Fruit fly (Drosophila melanogaster): ENCODE measurements around the gene CG14151.

The CG14151 gene

DNA sequence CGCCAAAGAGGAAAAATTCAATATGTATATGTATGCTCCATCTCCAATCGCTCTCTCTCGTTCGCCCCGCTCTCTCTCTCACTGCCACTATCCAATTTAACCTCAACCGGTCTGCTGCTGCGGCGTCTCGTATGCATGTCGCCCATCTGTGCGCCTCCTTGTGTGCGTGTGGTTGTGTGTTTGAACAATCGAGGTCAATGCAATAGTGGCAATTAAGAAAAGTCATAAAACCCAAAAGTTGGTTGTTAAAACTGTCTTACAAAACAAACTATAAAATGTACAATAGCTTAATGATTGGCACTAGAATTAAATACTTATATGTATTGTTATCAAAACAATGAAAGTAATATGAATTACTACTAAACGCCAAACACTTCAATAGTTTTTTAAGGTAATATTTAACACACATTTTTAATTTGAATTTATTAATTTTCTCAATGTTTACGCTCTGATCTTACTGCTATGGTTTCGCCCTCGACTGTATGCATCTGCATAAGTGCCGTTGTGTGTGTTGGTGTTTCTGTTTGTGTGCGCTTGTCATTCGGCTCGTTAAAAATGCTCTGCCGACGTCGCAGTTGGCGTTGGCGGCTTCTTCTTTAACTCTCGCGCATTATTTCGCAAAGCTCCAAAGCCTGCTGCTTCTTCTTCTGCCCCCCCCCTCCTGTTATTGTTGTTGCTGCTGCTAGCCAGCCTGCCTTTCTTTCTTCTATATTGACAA lies 37.3 kb upstream of the CG14151 start (continued):
- TF ChIP-seq lab (GFP tag; optimal IDR thresholded peaks at IDR 0.05) (peak; percentile 96), BEAF-32 (GFP tag; optimal IDR thresholded peaks at IDR 0.05) (peak; percentile 21), CG2202 (tag; optimal IDR thresholded peaks at IDR 0.05) (peak; percentile 96), CG14441 (GFP tag; IDR thresholded peaks at IDR 0.05) (peak; percentile 85), CG6813 (GFP tag; optimal IDR thresholded peaks at IDR 0.05) (peak; percentile 98), CG1647 (GFP tag; optimal IDR thresholded peaks at IDR 0.05) (peak; percentile 78), CG10565 (GFP tag; optimal IDR thresholded peaks at IDR 0.05) (peak; percentile 66), seq (GFP tag; IDR thresholded peaks at IDR 0.05) (peak; percentile 96), Gsc (GFP tag; IDR thresholded peaks at IDR 0.05) (no peak), NC2α (GFP tag; optimal IDR thresholded peaks at IDR 0.05) (peak; percentile 64), Trl (optimal IDR thresholded peaks at IDR 0.05) (peak; percentile 82 to 90), Trl (GFP tag; optimal IDR thresholded peaks at IDR 0.05) (peak; percentile 87), Fer3 (tag; optimal IDR thresholded peaks at IDR 0.05) (peak; percentile 95), CG1529 (GFP tag; optimal IDR thresholded peaks at IDR 0.05) (peak; percentile 97), HmgD (GFP tag; optimal IDR thresholded peaks at IDR 0.05) (no peak), Med (GFP tag) (peak; percentile 98), Hmr (GFP tag; optimal IDR thresholded peaks at IDR 0.05) (peak; percentile 98), jigr1 (GFP tag; IDR thresholded peaks at IDR 0.05) (peak; percentile 88), cad (GFP tag; optimal IDR thresholded peaks at IDR 0.05) (no peak), CG31441 (GFP tag; IDR thresholded peaks at IDR 0.05) (peak; percentile 97), Dfd (GFP tag; optimal IDR thresholded peaks at IDR 0.05) (peak in 1 of 2 experiments; percentile 41), CG9817 (tag; optimal IDR thresholded peaks at IDR 0.05) (peak; percentile 93), CG12155 (GFP tag; optimal IDR thresholded peaks at IDR 0.05) (peak; percentile 90), CG11696 (GFP tag; IDR thresholded peaks at IDR 0.05) (peak; percentile 98), CG10654 (GFP tag; optimal IDR thresholded peaks at IDR 0.05) (peak; percentile 89), CG4282 (GFP tag; optimal IDR thresholded peaks at IDR 0.05) (peak; percentile 19), gem (tag; optimal IDR thresholded peaks at IDR 0.05) (peak; percentile 99), CG10267 (tag; optimal IDR thresholded peaks at IDR 0.05) (peak; percentile 96), CG2199 (GFP tag; IDR thresholded peaks at IDR 0.05) (peak; percentile 41; the same call in 2 of the 3 replicates), org-1 (GFP tag; optimal IDR thresholded peaks at IDR 0.05) (peak; percentile 98), Xbp1 (GFP tag; optimal IDR thresholded peaks at IDR 0.05) (peak; percentile 95), Elba2 (GFP tag; optimal IDR thresholded peaks at IDR 0.05) (peak; percentile 66), Xrp1 (GFP tag; IDR thresholded peaks at IDR 0.05) (peak; percentile 98), E2f2 (GFP tag; IDR thresholded peaks at IDR 0.05) (peak; percentile 75), ewg (GFP tag; optimal IDR thresholded peaks at IDR 0.05) (peak; percentile 91), ab (GFP tag; optimal IDR thresholded peaks at IDR 0.05) (peak; percentile 51), slbo (GFP tag; IDR thresholded peaks at IDR 0.05) (peak; percentile 87), CG7271 (tag; optimal IDR thresholded peaks at IDR 0.05) (peak; percentile 90), Hr78 (GFP tag; optimal IDR thresholded peaks at IDR 0.05) (peak in 1 of 2 experiments; percentile 96), CG16863 (GFP tag; optimal IDR thresholded peaks at IDR 0.05) (peak; percentile 82), Hr3 (GFP tag; optimal IDR thresholded peaks at IDR 0.05) (peak; percentile 96), pros (GFP tag; optimal IDR thresholded peaks at IDR 0.05) (peak; percentile 92), tio (GFP tag; optimal IDR thresholded peaks at IDR 0.05) (peak; percentile 97), yki (optimal IDR thresholded peaks at IDR 0.05) (peak; percentile 58), Ada2b (GFP tag; IDR thresholded peaks at IDR 0.05) (peak; percentile 84), Nf-YC (tag; optimal IDR thresholded peaks at IDR 0.05) (peak; percentile 93), btn (GFP tag; optimal IDR thresholded peaks at IDR 0.05) (peak; percentile 84), p53 (GFP tag; optimal IDR thresholded peaks at IDR 0.05) (peak; percentile 74), CG14050 (GFP tag; IDR thresholded peaks at IDR 0.05) (peak; percentile 84), nerfin-2 (GFP tag; IDR thresholded peaks at IDR 0.05; ENCODE audit: partially characterized antibody) (no peak)
